Worm (Caenorhabditis elegans) whole organism, L4/young adult: ENCODE results near the gene T26C5.5.

Source experiments
- W03F9.2 ChIP-seq: fragments of 150-350 bp; optimal IDR thresholded peaks from 2 replicates; lab custom pipeline; 2014; ENCODE audit warnings: missing biosample characterization, missing genetic modification characterization
- dao-5 ChIP-seq: sonication (generic microtip); optimal IDR thresholded peaks from 2 replicates; lab custom pipeline; 2016; ENCODE audit warnings: missing genotype, missing genetic modification characterization, moderate library complexity, missing compliant biosample characterization
- him-1 ChIP-seq: sonication (generic microtip); optimal IDR thresholded peaks from 2 replicates; lab custom pipeline; 2016; ENCODE audit warnings: missing genotype, missing genetic modification reagents, missing genetic modification characterization, missing compliant biosample characterization

DNA sequence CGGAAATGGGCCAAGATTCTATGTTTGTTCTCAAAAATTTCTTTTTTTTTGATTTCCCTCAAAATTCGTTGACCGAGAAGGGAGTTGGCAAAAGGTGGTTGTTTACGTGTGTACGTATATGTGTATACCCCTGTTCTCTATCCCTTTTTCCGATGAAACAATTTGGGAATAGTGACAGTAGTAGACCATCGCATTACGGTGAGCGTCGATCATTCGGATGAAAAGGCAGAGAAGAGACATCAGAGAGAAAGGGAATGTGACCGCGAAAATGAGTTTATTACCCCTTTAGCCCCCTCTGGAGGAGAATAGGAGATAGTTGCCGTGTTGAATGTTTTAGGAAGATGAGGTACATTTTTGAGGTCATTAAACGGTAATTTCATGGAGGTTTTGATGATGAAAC is 13.5 kb upstream of the T26C5.5 start:
- TF ChIP-seq him-1 (no peak), dao-5 (tag; lab: Kevin White, UChicago) (no peak), W03F9.2 (tag; lab: Kevin White, UChicago) (no peak)
